Fruit fly (Drosophila melanogaster) whole organism, embryonic: ENCODE data around the gene CG14000.
A peak's percentile ranks its signal among the peaks of the same experiment; 100 is the strongest.

Source experiments
- Atf3 ChIP-seq: fragments of 200-800 bp; sonication (Bioruptor generic); optimal IDR thresholded peaks from 3 replicates; lab custom pipeline; 2016; ENCODE audit warnings: missing biosample characterization, missing genetic modification characterization
- BtbVII ChIP-seq: fragments of 200-800 bp; sonication (Bioruptor generic); optimal IDR thresholded peaks from 3 replicates; lab custom pipeline; 2017; ENCODE audit warnings: missing biosample characterization, mild to moderate bottlenecking, missing genetic modification characterization
- CG10147 ChIP-seq: fragments of 200-800 bp; sonication (Bioruptor generic); optimal IDR thresholded peaks from 2 replicates; lab custom pipeline; 2019; ENCODE audit warnings: missing biosample characterization, mild to moderate bottlenecking, missing genetic modification characterization, moderate library complexity
- CG10209 ChIP-seq: fragments of 200-800 bp; sonication (Bioruptor generic); optimal IDR thresholded peaks from 3 replicates; lab custom pipeline; 2017; ENCODE audit warnings: missing biosample characterization, mild to moderate bottlenecking, missing genetic modification characterization, missing genetic modification reagents
- CG10462 ChIP-seq: fragments of 200-800 bp; sonication (Bioruptor generic); optimal IDR thresholded peaks from 2 replicates; lab custom pipeline; 2016; ENCODE audit warnings: missing biosample characterization, missing genetic modification characterization
- CG10979 ChIP-seq: fragments of 200-800 bp; sonication (Bioruptor generic); optimal IDR thresholded peaks from 2 replicates; lab custom pipeline; 2018; ENCODE audit warnings: missing biosample characterization, mild to moderate bottlenecking, missing genetic modification characterization, moderate library complexity
- CG11723 ChIP-seq: fragments of 200-800 bp; sonication (Bioruptor generic); optimal IDR thresholded peaks from 2 replicates; lab custom pipeline; 2017; ENCODE audit warnings: missing biosample characterization, mild to moderate bottlenecking, missing genetic modification characterization
- CG13296 ChIP-seq: fragments of 200-800 bp; sonication (Bioruptor generic); optimal IDR thresholded peaks from 3 replicates; lab custom pipeline; 2018; ENCODE audit warnings: missing biosample characterization, mild to moderate bottlenecking, missing genetic modification characterization
- CG14860 ChIP-seq: fragments of 200-800 bp; sonication (Bioruptor generic); IDR thresholded peaks from 3 replicates; pipeline ENCODE4 v1.3.6; 2022; ENCODE audit warnings: missing biosample characterization, missing genetic modification characterization; ENCODE audit not compliant: partially characterized antibody
- CG15479 ChIP-seq: fragments of 200-800 bp; sonication (Bioruptor generic); optimal IDR thresholded peaks from 3 replicates; lab custom pipeline; 2019; ENCODE audit warnings: missing biosample characterization, mild to moderate bottlenecking, missing genetic modification characterization, moderate library complexity
- CG17328 ChIP-seq: fragments of 200-800 bp; sonication (Bioruptor generic); IDR thresholded peaks from 2 replicates; pipeline ENCODE4 v1.3.6; 2022; ENCODE audit warnings: missing biosample characterization, missing genetic modification characterization
- CG18262 ChIP-seq: fragments of 200-800 bp; optimal IDR thresholded peaks from 3 replicates; lab custom pipeline; 2019; ENCODE audit warnings: missing biosample characterization, mild to moderate bottlenecking, missing genetic modification characterization, moderate library complexity
- CG2199 ChIP-seq: fragments of 200-800 bp; sonication (Bioruptor generic); IDR thresholded peaks from 3 replicates; pipeline ENCODE4 v1.3.6; 2022; ENCODE audit warnings: missing biosample characterization, missing genetic modification characterization
- CG2875 ChIP-seq: fragments of 200-800 bp; sonication (Bioruptor generic); optimal IDR thresholded peaks from 2 replicates; lab custom pipeline; 2017; ENCODE audit warnings: missing biosample characterization, mild to moderate bottlenecking, missing genetic modification characterization, missing genetic modification reagents
- CG32532 ChIP-seq: fragments of 200-800 bp; sonication (Bioruptor generic); IDR thresholded peaks from 2 replicates; pipeline ENCODE4 v1.3.6; 2022; ENCODE audit warnings: missing biosample characterization, missing genetic modification characterization
- CG4730 ChIP-seq: fragments of 200-800 bp; sonication (Bioruptor generic); IDR thresholded peaks from 2 replicates; pipeline ENCODE4 v1.3.6; 2022; ENCODE audit warnings: missing biosample characterization, missing genetic modification characterization
- CG7271 ChIP-seq: fragments of 200-800 bp; sonication (Bioruptor generic); optimal IDR thresholded peaks from 2 replicates; lab custom pipeline; 2018; ENCODE audit warnings: missing biosample characterization, mild to moderate bottlenecking, missing genetic modification characterization, moderate library complexity
- CG9437 ChIP-seq: fragments of 200-800 bp; sonication (Bioruptor generic); optimal IDR thresholded peaks from 2 replicates; lab custom pipeline; 2018; ENCODE audit warnings: missing biosample characterization, mild to moderate bottlenecking, missing genetic modification characterization
- CG9817 ChIP-seq: fragments of 200-800 bp; sonication (Bioruptor generic); optimal IDR thresholded peaks from 2 replicates; lab custom pipeline; 2018; ENCODE audit warnings: missing biosample characterization, mild to moderate bottlenecking, missing genetic modification characterization, moderate library complexity
- D ChIP-seq, 2 experiments: fragments of 200-800 bp in 1 of 2; fragments of >200 bp in 1 of 2; sonication (Bioruptor generic) in 1 of 2; optimal IDR thresholded peaks; 2 replicates in 1 of 2; 3 replicates in 1 of 2; lab custom pipeline; 2017; ENCODE audit warnings: mild to moderate bottlenecking in 1 of 2, missing biosample characterization in 1 of 2, missing genetic modification characterization in 1 of 2, missing genetic modification reagents in 1 of 2
- D19A ChIP-seq: fragments of 200-800 bp; optimal IDR thresholded peaks from 3 replicates; lab custom pipeline; 2019; ENCODE audit warnings: missing biosample characterization, mild to moderate bottlenecking, missing genetic modification characterization, moderate library complexity
- Dp ChIP-seq: fragments of 200-800 bp; sonication (Bioruptor generic); optimal IDR thresholded peaks from 2 replicates; lab custom pipeline; 2018; ENCODE audit warnings: missing biosample characterization, mild to moderate bottlenecking, missing genetic modification characterization, moderate library complexity
- Ets65A ChIP-seq: fragments of 200-800 bp; sonication (Bioruptor generic); peaks from one replicate; lab custom pipeline; 2016; ENCODE audit warnings: missing biosample characterization, missing genetic modification characterization
- HLHmδ ChIP-seq: fragments of 200-800 bp; sonication (Bioruptor generic); optimal IDR thresholded peaks from 2 replicates; lab custom pipeline; 2018; ENCODE audit warnings: missing biosample characterization, mild to moderate bottlenecking, missing genetic modification characterization, moderate library complexity
- Hey ChIP-seq: fragments of 200-800 bp; sonication (Bioruptor generic); optimal IDR thresholded peaks from 3 replicates; lab custom pipeline; 2018; ENCODE audit warnings: missing biosample characterization, mild to moderate bottlenecking, missing genetic modification characterization
- Hmx ChIP-seq: fragments of 200-800 bp; sonication (Bioruptor generic); optimal IDR thresholded peaks from 2 replicates; lab custom pipeline; 2016; ENCODE audit warnings: missing biosample characterization, missing genetic modification characterization
- Oli ChIP-seq: fragments of 200-800 bp; sonication (Bioruptor generic); optimal IDR thresholded peaks from 2 replicates; lab custom pipeline; 2018; ENCODE audit warnings: missing biosample characterization, mild to moderate bottlenecking, missing genetic modification characterization, moderate library complexity
- Ptx1 ChIP-seq: fragments of 200-800 bp; sonication (Bioruptor generic); IDR thresholded peaks from 2 replicates; pipeline ENCODE4 v1.3.6; 2022; ENCODE audit warnings: missing biosample characterization, missing genetic modification characterization
- TFAM ChIP-seq: fragments of 200-800 bp; sonication (Bioruptor generic); optimal IDR thresholded peaks from 2 replicates; lab custom pipeline; 2017; ENCODE audit warnings: missing biosample characterization, missing genetic modification characterization, inconsistent platforms
- YL-1 ChIP-seq: fragments of 200-800 bp; sonication (Bioruptor generic); optimal IDR thresholded peaks from 3 replicates; lab custom pipeline; 2017; ENCODE audit warnings: missing biosample characterization, mild to moderate bottlenecking, missing genetic modification characterization
- chm ChIP-seq: fragments of 200-800 bp; sonication (Bioruptor generic); IDR thresholded peaks from 2 replicates; pipeline ENCODE4 v1.3.6; 2022; ENCODE audit warnings: missing biosample characterization, missing genetic modification characterization
- da ChIP-seq: fragments of 200-800 bp; sonication (Bioruptor generic); optimal IDR thresholded peaks from 2 replicates; lab custom pipeline; 2016; ENCODE audit warnings: missing biosample characterization, missing genetic modification characterization
- dpn ChIP-seq, 2 experiments: fragments of 200-800 bp; sonication (Bioruptor generic); optimal IDR thresholded peaks; 3 replicates each; lab custom pipeline; 2016; ENCODE audit warnings: missing biosample characterization in 2 of 2, missing genetic modification characterization in 2 of 2
- fd96Cb ChIP-seq: fragments of 200-800 bp; sonication (Bioruptor generic); optimal IDR thresholded peaks from 2 replicates; lab custom pipeline; 2018; ENCODE audit warnings: missing biosample characterization, mild to moderate bottlenecking, missing genetic modification characterization, moderate library complexity
- ham ChIP-seq: fragments of 200-800 bp; sonication (Bioruptor generic); IDR thresholded peaks from 2 replicates; pipeline ENCODE4 v1.3.6; 2022; ENCODE audit warnings: missing biosample characterization, missing genetic modification characterization
- kni ChIP-seq: fragments of 200-800 bp; sonication (Bioruptor generic); optimal IDR thresholded peaks from 3 replicates; lab custom pipeline; 2017; ENCODE audit warnings: mild to moderate bottlenecking, missing biosample characterization, missing genetic modification reagents, missing genetic modification characterization
- nerfin-1 ChIP-seq: fragments of 200-800 bp; sonication (Bioruptor generic); optimal IDR thresholded peaks from 3 replicates; lab custom pipeline; 2019; ENCODE audit warnings: missing biosample characterization, mild to moderate bottlenecking, missing genetic modification characterization, moderate library complexity
- nerfin-2 ChIP-seq: fragments of 200-800 bp; sonication (Bioruptor generic); IDR thresholded peaks from 2 replicates; pipeline ENCODE4 v1.3.6; 2022; ENCODE audit warnings: missing biosample characterization, missing genetic modification characterization; ENCODE audit not compliant: partially characterized antibody
- oc ChIP-seq: fragments of 200-800 bp; sonication (Bioruptor generic); optimal IDR thresholded peaks from 2 replicates; lab custom pipeline; 2018; ENCODE audit warnings: missing biosample characterization, mild to moderate bottlenecking, missing genetic modification characterization, moderate library complexity
- peb ChIP-seq: fragments of 200-800 bp; sonication (Bioruptor generic); IDR thresholded peaks from 2 replicates; pipeline ENCODE4 v1.3.6; 2022; ENCODE audit warnings: missing biosample characterization, missing genetic modification characterization
- pfk ChIP-seq: fragments of 200-800 bp; sonication (Bioruptor generic); optimal IDR thresholded peaks from 2 replicates; lab custom pipeline; 2018; ENCODE audit warnings: missing biosample characterization, mild to moderate bottlenecking, missing genetic modification characterization, moderate library complexity
- pho ChIP-seq: fragments of 200-800 bp; sonication (Bioruptor generic); optimal IDR thresholded peaks from 2 replicates; lab custom pipeline; 2016; ENCODE audit warnings: missing biosample characterization, missing genetic modification characterization
- pita ChIP-seq: fragments of 200-800 bp; sonication (Bioruptor generic); optimal IDR thresholded peaks from 2 replicates; lab custom pipeline; 2017; ENCODE audit warnings: missing biosample characterization, mild to moderate bottlenecking, missing genetic modification characterization
- ssp ChIP-seq: fragments of 200-800 bp; sonication (Bioruptor generic); IDR thresholded peaks from 2 replicates; pipeline ENCODE4 v1.3.6; 2022; ENCODE audit warnings: missing biosample characterization, missing genetic modification characterization
- stwl ChIP-seq: fragments of 200-800 bp; sonication (Bioruptor generic); optimal IDR thresholded peaks from 3 replicates; lab custom pipeline; 2018; ENCODE audit warnings: missing biosample characterization, mild to moderate bottlenecking, missing genetic modification characterization, moderate library complexity
- twi ChIP-seq: fragments of 200-800 bp; optimal IDR thresholded peaks from 2 replicates; lab custom pipeline; 2019; ENCODE audit warnings: missing biosample characterization, mild to moderate bottlenecking, missing genetic modification characterization, moderate library complexity
- zf30C ChIP-seq: fragments of 200-800 bp; sonication (Bioruptor generic); optimal IDR thresholded peaks from 3 replicates; lab custom pipeline; 2018; ENCODE audit warnings: missing biosample characterization, mild to moderate bottlenecking, missing genetic modification characterization

The CG14000 gene

dm6 chr2L:5876474-5877067, 33.5 kb downstream of the CG14000 start (continued):
- TF ChIP-seq CG4730 (no peak), stwl (tag; lab: Kevin White, UChicago) (no peak), CG9817 (peak; percentile 57), CG10147 (GFP tag; lab: Kevin White, UChicago) (peak; percentile 52), pho (GFP tag; lab: Kevin White, UChicago) (no peak), CG32532 (GFP tag; lab: Robert Waterston, UW) (no peak), CG10209 (GFP tag; lab: Kevin White, UChicago) (peak; percentile 35), Atf3 (GFP tag; lab: Kevin White, UChicago) (no peak), YL-1 (GFP tag; lab: Kevin White, UChicago) (peak; percentile 15), Hmx (no peak), HLHmδ (GFP tag; lab: Kevin White, UChicago) (no peak), TFAM (no peak), nerfin-1 (tag; lab: Kevin White, UChicago) (no peak), Dp (GFP tag; lab: Kevin White, UChicago) (no peak), CG10979 (tag; lab: Kevin White, UChicago) (no peak), CG11723 (GFP tag; lab: Kevin White, UChicago) (peak; percentile 1), nerfin-2 (GFP tag; lab: Robert Waterston, UW) (no peak), peb (GFP tag; lab: Robert Waterston, UW) (no peak), Oli (tag; lab: Kevin White, UChicago) (no peak), kni (GFP tag; lab: Kevin White, UChicago) (no peak), CG7271 (tag; lab: Kevin White, UChicago) (peak; percentile 38), ssp (no peak), pfk (GFP tag; lab: Kevin White, UChicago) (peak; percentile 25), CG13296 (GFP tag; lab: Kevin White, UChicago) (peak; percentile 71), Hey (tag; lab: Kevin White, UChicago) (peak; percentile 38), CG9437 (GFP tag; lab: Kevin White, UChicago) (no peak), da (GFP tag; lab: Kevin White, UChicago) (no peak), dpn (GFP tag; optimal IDR thresholded peaks at IDR 0.05; lab: Kevin White, UChicago) (peak in 1 of 2 experiments; percentile 15), Ptx1 (GFP tag; lab: Robert Waterston, UW) (no peak), pita (GFP tag; lab: Kevin White, UChicago) (no peak), CG10462 (GFP tag; lab: Kevin White, UChicago) (no peak), zf30C (no peak), BtbVII (GFP tag; lab: Kevin White, UChicago) (peak; percentile 73), CG14860 (no peak), D19A (tag; lab: Kevin White, UChicago) (no peak)

dm6 chr2L:5870838-5871702, 39.0 kb downstream of the CG14000 start:
- TF ChIP-seq peb (GFP tag; lab: Robert Waterston, UW) (no peak), CG15479 (peak; percentile 93), ham (GFP tag; lab: Robert Waterston, UW) (no peak), CG2875 (no peak), D (optimal IDR thresholded peaks at IDR 0.05; lab: Kevin White, UChicago) (peak; percentile 50), D (GFP tag; optimal IDR thresholded peaks at IDR 0.05; lab: Kevin White, UChicago) (no peak), chm (GFP tag; lab: Robert Waterston, UW) (peak; percentile 21; the same call in 1 of the 2 replicates), oc (peak; percentile 12), CG18262 (no peak), CG10979 (tag; lab: Kevin White, UChicago) (no peak), nerfin-1 (tag; lab: Kevin White, UChicago) (no peak), CG2199 (peak; percentile 76; the same call in 1 of the 3 replicates), twi (peak; percentile 99), CG17328 (GFP tag; lab: Robert Waterston, UW) (no peak), fd96Cb (tag; lab: Kevin White, UChicago) (no peak), Ets65A (peak; percentile 2)
